Worm (Caenorhabditis elegans) whole organism, mixed stage, embryonic: ENCODE data around the gene Y39B6A.25.
"Not testable (repeated sequence)": the region's sequence is repeated elsewhere in the genome, so short reads cannot be mapped to it uniquely, and the experiment has no call there.

ENCODE experiments used
- M03D4.4 ChIP-seq: sonication (generic microtip); optimal IDR thresholded peaks from 2 replicates; lab custom pipeline; 2017; ENCODE audit warnings: mild to moderate bottlenecking, missing genetic modification characterization, missing compliant biosample characterization
- blmp-1 ChIP-seq: fragments of 150-350 bp; optimal IDR thresholded peaks from 2 replicates; lab custom pipeline; 2014; ENCODE audit warnings: missing biosample characterization, missing genetic modification characterization
- ceh-39 ChIP-seq: fragments of 150-350 bp; optimal IDR thresholded peaks from 2 replicates; lab custom pipeline; 2014; ENCODE audit warnings: missing biosample characterization, missing genetic modification characterization
- ceh-43 ChIP-seq: fragments of 200-800 bp; sonication (Bioruptor generic); optimal IDR thresholded peaks from 2 replicates; lab custom pipeline; 2018; ENCODE audit warnings: mild to moderate bottlenecking, missing genetic modification characterization, moderate library complexity, missing compliant biosample characterization
- ceh-83 ChIP-seq: fragments of 200-800 bp; sonication (Bioruptor generic); optimal IDR thresholded peaks from 2 replicates; lab custom pipeline; 2018; ENCODE audit warnings: mild to moderate bottlenecking, missing genetic modification characterization, missing compliant biosample characterization
- ces-1 ChIP-seq: fragments of 150-350 bp; optimal IDR thresholded peaks from 2 replicates; lab custom pipeline; 2014; ENCODE audit warnings: missing biosample characterization, missing genetic modification reagents, missing genetic modification characterization
- cnd-1 ChIP-seq: fragments of 200-800 bp; sonication (Bioruptor generic); optimal IDR thresholded peaks from 2 replicates; lab custom pipeline; 2018; ENCODE audit warnings: mild to moderate bottlenecking, missing genetic modification characterization, missing compliant biosample characterization
- drap-1 ChIP-seq: fragments of 200-800 bp; sonication (Bioruptor generic); optimal IDR thresholded peaks from 3 replicates; lab custom pipeline; 2018; ENCODE audit warnings: mild to moderate bottlenecking, missing genetic modification characterization, missing compliant biosample characterization
- elt-1 ChIP-seq: sonication (generic microtip); optimal IDR thresholded peaks from 2 replicates; lab custom pipeline; 2017; ENCODE audit warnings: missing genetic modification characterization, mild to moderate bottlenecking, missing compliant biosample characterization, antibody characterized with exemption, moderate library complexity, borderline replicate concordance; ENCODE audit not compliant: insufficient read depth
- elt-3 ChIP-seq: fragments of 150-350 bp; optimal IDR thresholded peaks from 2 replicates; lab custom pipeline; 2014; ENCODE audit warnings: missing biosample characterization, missing genetic modification characterization
- ham-2 ChIP-seq: fragments of 200-800 bp; sonication (Bioruptor generic); optimal IDR thresholded peaks from 2 replicates; lab custom pipeline; 2018; ENCODE audit warnings: mild to moderate bottlenecking, missing genetic modification characterization, missing compliant biosample characterization
- hlh-1 ChIP-seq: fragments of 150-350 bp; optimal IDR thresholded peaks from 2 replicates; lab custom pipeline; 2014; ENCODE audit warnings: missing biosample characterization, missing genetic modification reagents, missing genetic modification characterization
- lin-13 ChIP-seq: fragments of 150-350 bp; optimal IDR thresholded peaks from 2 replicates; lab custom pipeline; 2014; ENCODE audit warnings: missing biosample characterization, missing genetic modification characterization
- lin-32 ChIP-seq: fragments of 200-800 bp; sonication (Bioruptor generic); optimal IDR thresholded peaks from 2 replicates; lab custom pipeline; 2018; ENCODE audit warnings: mild to moderate bottlenecking, missing genetic modification characterization, missing compliant biosample characterization
- lsy-2 ChIP-seq: fragments of 150-350 bp; optimal IDR thresholded peaks from 2 replicates; lab custom pipeline; 2014; ENCODE audit warnings: missing biosample characterization, missing genetic modification characterization
- mab-5 ChIP-seq: fragments of 150-350 bp; optimal IDR thresholded peaks from 2 replicates; lab custom pipeline; 2014; ENCODE audit warnings: missing biosample characterization, missing genetic modification characterization
- mep-1 ChIP-seq: fragments of 150-350 bp; optimal IDR thresholded peaks from 2 replicates; lab custom pipeline; 2017; ENCODE audit warnings: missing biosample characterization, missing genetic modification reagents, missing genetic modification characterization, inconsistent platforms
- nhr-12 ChIP-seq: fragments of 150-350 bp; optimal IDR thresholded peaks from 2 replicates; lab custom pipeline; 2014; ENCODE audit warnings: missing biosample characterization, missing genetic modification characterization
- nhr-2 ChIP-seq: fragments of 150-350 bp; optimal IDR thresholded peaks from 2 replicates; lab custom pipeline; 2014; ENCODE audit warnings: missing biosample characterization, missing genetic modification characterization
- nhr-237 ChIP-seq: fragments of 150-350 bp; optimal IDR thresholded peaks from 2 replicates; lab custom pipeline; 2014; ENCODE audit warnings: missing biosample characterization, missing genetic modification characterization
- nhr-28 ChIP-seq: fragments of 150-350 bp; optimal IDR thresholded peaks from 2 replicates; lab custom pipeline; 2014; ENCODE audit warnings: missing biosample characterization, missing genetic modification characterization
- nhr-76 ChIP-seq: sonication (generic microtip); optimal IDR thresholded peaks from 2 replicates; lab custom pipeline; 2017; ENCODE audit warnings: missing biosample characterization, missing genetic modification characterization
- pha-4 ChIP-seq: fragments of 150-350 bp; optimal IDR thresholded peaks from 2 replicates; lab custom pipeline; 2018; ENCODE audit warnings: missing biosample characterization, missing genetic modification reagents, missing genetic modification characterization
- sem-2 ChIP-seq: fragments of 200-800 bp; sonication (Bioruptor generic); optimal IDR thresholded peaks from 2 replicates; lab custom pipeline; 2018; ENCODE audit warnings: mild to moderate bottlenecking, missing genetic modification characterization, missing compliant biosample characterization
- snpc-4 ChIP-seq: fragments of 150-350 bp; optimal IDR thresholded peaks from 2 replicates; lab custom pipeline; 2014; ENCODE audit warnings: missing biosample characterization, missing genetic modification characterization
- sptf-1 ChIP-seq: sonication (generic microtip); optimal IDR thresholded peaks from 2 replicates; lab custom pipeline; 2017; ENCODE audit warnings: mild to moderate bottlenecking, missing genetic modification characterization, moderate library complexity, missing compliant biosample characterization
- unc-120 ChIP-seq: sonication (generic microtip); optimal IDR thresholded peaks from 2 replicates; lab custom pipeline; 2017; ENCODE audit warnings: missing genetic modification characterization, missing compliant biosample characterization; ENCODE audit not compliant: poor library complexity, severe bottlenecking
- unc-39 ChIP-seq: fragments of 150-350 bp; optimal IDR thresholded peaks from 2 replicates; lab custom pipeline; 2014; ENCODE audit warnings: missing biosample characterization, missing genetic modification characterization
- unc-62 ChIP-seq: fragments of 150-350 bp; optimal IDR thresholded peaks from 2 replicates; lab custom pipeline; 2014; ENCODE audit warnings: missing biosample characterization, missing genetic modification reagents, missing genetic modification characterization
- zip-8 ChIP-seq: fragments of 150-350 bp; optimal IDR thresholded peaks from 2 replicates; lab custom pipeline; 2014; ENCODE audit warnings: missing biosample characterization, missing genetic modification characterization

Y39B6A.25 gene

ce11 chrV:19001656-19002055, 24.6 kb upstream of the Y39B6A.25 start, which contains the start of gene Y39B6A.33:
Gene Y39B6A.33, plus strand, starts transcription at chrV:19001956.
- TF ChIP-seq zip-8 (no peak), ceh-43 (GFP tag; lab: Kevin White, UChicago) (no peak), ceh-83 (GFP tag; lab: Kevin White, UChicago) (no peak), ceh-39 (tag; lab: Kevin White, UChicago) (no peak), mep-1 (tag; lab: Kevin White, UChicago) (no peak), unc-120 (tag; lab: Kevin White, UChicago) (no peak), cnd-1 (tag; lab: Kevin White, UChicago) (no peak), drap-1 (GFP tag; lab: Kevin White, UChicago) (no peak), nhr-237 (tag; lab: Kevin White, UChicago) (no peak), unc-62 (GFP tag; lab: Kevin White, UChicago) (no peak), lin-13 (tag; lab: Kevin White, UChicago) (no peak), elt-3 (no peak), lsy-2 (no peak), sptf-1 (tag; lab: Kevin White, UChicago) (no peak), elt-1 (tag; lab: Kevin White, UChicago) (no peak), lin-32 (GFP tag; lab: Kevin White, UChicago) (no peak), nhr-28 (tag; lab: Kevin White, UChicago) (no peak), ces-1 (GFP tag; lab: Kevin White, UChicago) (no peak), hlh-1 (tag; lab: Kevin White, UChicago) (no peak), mab-5 (tag; lab: Kevin White, UChicago) (no peak)

DNA sequence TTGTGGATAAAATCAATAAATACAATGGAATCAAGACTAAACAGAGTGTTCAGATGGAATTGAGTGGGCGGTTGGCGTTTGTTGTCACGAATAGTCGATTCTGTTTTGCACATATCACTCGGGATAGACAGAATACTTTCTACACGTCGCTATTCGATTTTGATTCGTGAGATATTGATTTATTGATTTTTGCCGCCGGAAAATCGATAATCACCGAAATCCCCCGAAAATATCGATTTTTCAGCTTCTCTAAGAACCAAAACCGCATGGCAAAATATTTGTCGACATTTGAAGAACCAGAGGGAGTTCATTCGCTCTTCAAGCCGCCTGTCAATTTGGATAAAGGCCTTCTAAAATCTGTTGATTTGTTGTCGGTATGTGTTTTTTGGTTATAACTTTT, 15.9 kb upstream of the Y39B6A.25 start:
- TF ChIP-seq M03D4.4 (no peak), sem-2 (GFP tag; lab: Kevin White, UChicago) (no peak), cnd-1 (tag; lab: Kevin White, UChicago) (no peak), nhr-2 (tag; lab: Kevin White, UChicago) (no peak), nhr-76 (tag; lab: Kevin White, UChicago) (no peak), drap-1 (GFP tag; lab: Kevin White, UChicago) (no peak)

DNA sequence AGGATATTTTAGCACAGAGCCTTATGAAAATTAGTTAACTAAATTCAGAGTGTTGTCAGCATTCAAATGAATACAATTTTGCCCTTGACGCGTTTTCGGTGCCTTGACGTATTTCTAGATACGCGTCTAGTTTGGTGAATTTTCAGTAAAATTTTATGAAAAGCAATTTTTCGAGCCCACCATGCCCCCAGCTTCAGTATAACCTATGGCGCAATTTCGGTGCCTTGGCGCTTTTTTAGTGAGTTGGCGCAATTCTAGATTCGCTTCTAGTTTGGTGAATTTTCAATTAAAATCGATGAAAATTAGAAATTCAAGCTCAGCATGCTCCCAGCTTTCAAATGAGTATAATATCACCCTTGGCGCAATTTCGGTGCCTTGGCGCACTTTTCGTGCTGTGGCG, 13.0 kb upstream of the Y39B6A.25 start:
- TF ChIP-seq lin-13 (tag; lab: Kevin White, UChicago), result no peak
- no peak for TF ChIP-seq nhr-76 (tag; lab: Kevin White, UChicago)
- TF ChIP-seq ham-2 (GFP tag; lab: Kevin White, UChicago), result no peak
- no peak for TF ChIP-seq nhr-12 (tag; lab: Kevin White, UChicago)
- TF ChIP-seq lin-32 (GFP tag; lab: Kevin White, UChicago), result no peak
- no peak for TF ChIP-seq nhr-28 (tag; lab: Kevin White, UChicago)
- TF ChIP-seq nhr-237 (tag; lab: Kevin White, UChicago), result no peak

DNA sequence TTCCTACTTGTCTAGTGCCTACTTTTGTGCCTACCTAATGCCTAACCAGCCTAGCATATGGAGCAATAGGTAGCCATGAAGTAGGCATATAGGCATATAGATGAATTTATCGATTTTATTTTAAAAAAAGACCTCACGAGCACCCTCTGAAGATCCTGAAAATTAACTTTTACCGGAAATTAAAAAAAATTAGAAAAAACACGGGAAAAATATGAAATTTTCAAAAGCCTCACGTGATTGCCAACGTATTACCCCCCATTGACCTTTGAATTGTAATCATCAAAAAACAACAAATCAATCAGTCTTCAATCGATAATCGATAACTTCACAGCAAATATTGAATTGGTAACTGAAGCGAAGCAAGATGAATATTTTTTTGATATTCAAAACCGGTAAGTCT, 12.0 kb upstream of the Y39B6A.25 start, which contains the start of gene Y39B6A.30:
Gene Y39B6A.30, plus strand, starts transcription at position 301 of the 400 bp plus-strand sequence.
- not testable (repeated sequence) for TF ChIP-seq ham-2 (GFP tag; lab: Kevin White, UChicago); ceh-39 (tag; lab: Kevin White, UChicago); blmp-1 (tag; lab: Kevin White, UChicago)

ce11 chrV:19019239-19019638, 7.0 kb upstream of the Y39B6A.25 start:
- TF ChIP-seq sem-2 (GFP tag; lab: Kevin White, UChicago) (no peak), lin-32 (GFP tag; lab: Kevin White, UChicago) (no peak), pha-4 (tag; lab: Kevin White, UChicago) (no peak), ceh-39 (tag; lab: Kevin White, UChicago) (no peak), drap-1 (GFP tag; lab: Kevin White, UChicago) (no peak), nhr-28 (tag; lab: Kevin White, UChicago) (no peak), unc-39 (tag; lab: Kevin White, UChicago) (no peak), lsy-2 (no peak), mep-1 (tag; lab: Kevin White, UChicago) (no peak), elt-3 (no peak), cnd-1 (tag; lab: Kevin White, UChicago) (no peak)

ce11 chrV:19024683-19025082, 1.6 kb upstream of the Y39B6A.25 start, which contains the start of gene Y39B6A.29:
Gene Y39B6A.29, minus strand, starts transcription at chrV:19024783.
- TF ChIP-seq lsy-2 (no peak), mep-1 (tag; lab: Kevin White, UChicago) (no peak), snpc-4 (tag; lab: Kevin White, UChicago) (no peak), drap-1 (GFP tag; lab: Kevin White, UChicago) (no peak)
